Worm (Caenorhabditis elegans) whole organism, L1 larva: ENCODE data around the gene coq-8.

ENCODE experiments used
- C16A3.4 ChIP-seq: fragments of 150-350 bp; optimal IDR thresholded peaks from 2 replicates; lab custom pipeline; 2014; ENCODE audit warnings: missing biosample characterization, missing genetic modification characterization
- alr-1 ChIP-seq: fragments of 200-800 bp; sonication (Bioruptor generic); optimal IDR thresholded peaks from 2 replicates; lab custom pipeline; 2018; ENCODE audit warnings: borderline replicate concordance, mild to moderate bottlenecking, missing genetic modification characterization, missing compliant biosample characterization
- aly-2 ChIP-seq: fragments of 150-350 bp; optimal IDR thresholded peaks from 2 replicates; lab custom pipeline; 2014; ENCODE audit warnings: missing biosample characterization, missing genetic modification characterization
- blmp-1 ChIP-seq: fragments of 150-350 bp; optimal IDR thresholded peaks from 2 replicates; lab custom pipeline; 2014; ENCODE audit warnings: missing biosample characterization, missing genetic modification characterization
- ceh-88 ChIP-seq: fragments of 200-800 bp; sonication (Bioruptor generic); IDR thresholded peaks from 2 replicates; pipeline ENCODE4 v1.3.6; 2022; ENCODE audit warnings: missing genetic modification characterization, missing compliant biosample characterization
- dpl-1 ChIP-seq, 3 experiments: fragments of 150-350 bp in 2 of 3; sonication (generic microtip) in 1 of 3; optimal IDR thresholded peaks; 2 replicates each; lab custom pipeline; 2014 to 2017; ENCODE audit warnings: missing biosample characterization in 3 of 3, missing genetic modification characterization in 3 of 3, missing genetic modification reagents in 3 of 3
- efl-1 ChIP-seq, 4 experiments: fragments of 150-350 bp; optimal IDR thresholded peaks in 3 of 4; peaks in 1 of 4; 1 replicate in 1 of 4; 2 replicates in 3 of 4; lab custom pipeline; 2014; ENCODE audit warnings: missing biosample characterization in 2 of 4, missing genetic modification characterization in 2 of 4, missing genetic modification reagents in 2 of 4
- elt-2 ChIP-seq: sonication (generic microtip); optimal IDR thresholded peaks from 2 replicates; lab custom pipeline; 2016; ENCODE audit warnings: missing genetic modification characterization, mild to moderate bottlenecking, inconsistent platforms, missing compliant biosample characterization, missing genetic modification reagents
- elt-3 ChIP-seq, 6 experiments: fragments of 150-350 bp in 1 of 6; sonication (generic microtip); optimal IDR thresholded peaks; 2 replicates each; lab custom pipeline; 2017 to 2018; ENCODE audit warnings: missing biosample characterization in 6 of 6, missing genetic modification characterization in 6 of 6, inconsistent platforms in 1 of 6
- ets-5 ChIP-seq: fragments of 200-800 bp; sonication (Bioruptor generic); IDR thresholded peaks from 2 replicates; pipeline ENCODE4 v1.3.6; 2022; ENCODE audit warnings: missing genetic modification characterization, missing compliant biosample characterization
- fkh-10 ChIP-seq: sonication (generic microtip); optimal IDR thresholded peaks from 2 replicates; lab custom pipeline; 2017; ENCODE audit warnings: missing biosample characterization, missing genetic modification reagents, missing genetic modification characterization
- fkh-4 ChIP-seq: sonication (generic microtip); optimal IDR thresholded peaks from 2 replicates; lab custom pipeline; 2016; ENCODE audit warnings: missing compliant biosample characterization, missing genetic modification characterization, borderline replicate concordance
- hlh-4 ChIP-seq: sonication (generic microtip); optimal IDR thresholded peaks from 2 replicates; lab custom pipeline; 2016; ENCODE audit warnings: mild to moderate bottlenecking, missing genetic modification characterization, missing compliant biosample characterization
- irx-1 ChIP-seq: sonication (generic microtip); optimal IDR thresholded peaks from 2 replicates; lab custom pipeline; 2016; ENCODE audit warnings: missing genetic modification characterization, missing compliant biosample characterization
- jun-1 ChIP-seq: fragments of 150-350 bp; optimal IDR thresholded peaks from 2 replicates; lab custom pipeline; 2014; ENCODE audit warnings: missing biosample characterization, missing genetic modification reagents, missing genetic modification characterization
- lin-14 ChIP-seq: fragments of 200-800 bp; sonication (Bioruptor generic); optimal IDR thresholded peaks from 2 replicates; lab custom pipeline; 2018; ENCODE audit warnings: mild to moderate bottlenecking, missing genetic modification characterization, moderate library complexity, missing compliant biosample characterization
- lin-35 ChIP-seq, 2 experiments: fragments of 150-350 bp; optimal IDR thresholded peaks; 2 replicates each; lab custom pipeline; 2014; ENCODE audit warnings: missing biosample characterization in 2 of 2, missing genetic modification characterization in 2 of 2, missing genetic modification reagents in 2 of 2
- lsy-2 ChIP-seq, 2 experiments: fragments of 150-350 bp; optimal IDR thresholded peaks; 2 replicates each; lab custom pipeline; 2014; ENCODE audit warnings: missing biosample characterization in 2 of 2, missing genetic modification characterization in 2 of 2
- mep-1 ChIP-seq: fragments of 150-350 bp; optimal IDR thresholded peaks from 2 replicates; lab custom pipeline; 2014; ENCODE audit warnings: missing biosample characterization, missing genetic modification characterization
- nhr-11 ChIP-seq: fragments of 150-350 bp; optimal IDR thresholded peaks from 2 replicates; lab custom pipeline; 2014; ENCODE audit warnings: missing biosample characterization, missing genetic modification characterization
- nhr-20 ChIP-seq: sonication (generic microtip); optimal IDR thresholded peaks from 2 replicates; lab custom pipeline; 2016; ENCODE audit warnings: mild to moderate bottlenecking, missing genetic modification characterization, missing compliant biosample characterization
- nhr-237 ChIP-seq: fragments of 150-350 bp; optimal IDR thresholded peaks from 2 replicates; lab custom pipeline; 2014; ENCODE audit warnings: missing biosample characterization, missing genetic modification characterization
- nhr-28 ChIP-seq: fragments of 150-350 bp; optimal IDR thresholded peaks from 2 replicates; lab custom pipeline; 2014; ENCODE audit warnings: missing biosample characterization, missing genetic modification characterization
- nhr-84 ChIP-seq: sonication (generic microtip); optimal IDR thresholded peaks from 2 replicates; lab custom pipeline; 2017; ENCODE audit warnings: missing biosample characterization, missing genetic modification characterization
- nhr-85 ChIP-seq: sonication (generic microtip); peaks from one replicate; lab custom pipeline; 2016; ENCODE audit warnings: missing genetic modification characterization, inconsistent platforms, missing compliant biosample characterization
- nhr-90 ChIP-seq: sonication (generic microtip); optimal IDR thresholded peaks from 2 replicates; lab custom pipeline; 2016; ENCODE audit warnings: mild to moderate bottlenecking, missing genetic modification characterization, missing compliant biosample characterization; ENCODE audit not compliant: poor library complexity
- pax-3 ChIP-seq: fragments of 200-800 bp; sonication (Bioruptor generic); optimal IDR thresholded peaks from 2 replicates; lab custom pipeline; 2018; ENCODE audit warnings: mild to moderate bottlenecking, missing genetic modification characterization, moderate library complexity, missing compliant biosample characterization
- pqm-1 ChIP-seq: sonication (generic microtip); optimal IDR thresholded peaks from 3 replicates; lab custom pipeline; 2017; ENCODE audit warnings: missing biosample characterization, missing genetic modification characterization
- rnt-1 ChIP-seq: sonication (generic microtip); optimal IDR thresholded peaks from 2 replicates; lab custom pipeline; 2016; ENCODE audit warnings: mild to moderate bottlenecking, missing genetic modification characterization, moderate library complexity, missing compliant biosample characterization
- snpc-4 ChIP-seq: fragments of 150-350 bp; optimal IDR thresholded peaks from 2 replicates; lab custom pipeline; 2014; ENCODE audit warnings: missing biosample characterization, missing genetic modification characterization
- sptf-1 ChIP-seq: fragments of 150-350 bp; optimal IDR thresholded peaks from 2 replicates; lab custom pipeline; 2014; ENCODE audit warnings: missing biosample characterization, missing genetic modification characterization
- swsn-7 ChIP-seq: sonication (generic microtip); optimal IDR thresholded peaks from 2 replicates; lab custom pipeline; 2016; ENCODE audit warnings: missing genetic modification characterization, missing compliant biosample characterization
- tbx-2 ChIP-seq: sonication (generic microtip); optimal IDR thresholded peaks from 2 replicates; lab custom pipeline; 2016; ENCODE audit warnings: missing genetic modification characterization, missing compliant biosample characterization
- tlp-1 ChIP-seq: fragments of 150-350 bp; optimal IDR thresholded peaks from 2 replicates; lab custom pipeline; 2014; ENCODE audit warnings: missing biosample characterization, missing genetic modification characterization
- unc-130 ChIP-seq: fragments of 150-350 bp; optimal IDR thresholded peaks from 2 replicates; lab custom pipeline; 2017; ENCODE audit warnings: missing biosample characterization, missing genetic modification characterization, inconsistent platforms
- unc-62 ChIP-seq: fragments of 150-350 bp; optimal IDR thresholded peaks from 2 replicates; lab custom pipeline; 2014; ENCODE audit warnings: missing biosample characterization, missing genetic modification reagents, missing genetic modification characterization
- unc-86 ChIP-seq: sonication (generic microtip); optimal IDR thresholded peaks from 2 replicates; lab custom pipeline; 2016; ENCODE audit warnings: missing genetic modification characterization, missing compliant biosample characterization
- vab-15 ChIP-seq: sonication (generic microtip); optimal IDR thresholded peaks from 2 replicates; lab custom pipeline; 2017; ENCODE audit warnings: missing genotype, mild to moderate bottlenecking, missing genetic modification characterization, missing compliant biosample characterization
- zip-4 ChIP-seq: fragments of 200-800 bp; sonication (Bioruptor generic); optimal IDR thresholded peaks from 2 replicates; lab custom pipeline; 2018; ENCODE audit warnings: mild to moderate bottlenecking, missing genetic modification characterization, moderate library complexity, missing compliant biosample characterization
- ztf-4 ChIP-seq: fragments of 150-350 bp; optimal IDR thresholded peaks from 2 replicates; lab custom pipeline; 2014; ENCODE audit warnings: missing biosample characterization, missing genetic modification characterization

coq-8 gene

ce11 chrIII:4887291-4887690 is 24.1 kb downstream of the coq-8 start, which contains the start of gene clec-6:
clec-6 (minus strand) TSS chrIII:4887444.
- TF ChIP-seq fkh-10 (GFP tag; lab: Kevin White, UChicago) (no peak), elt-2 (peak; percentile 51), nhr-90 (tag; lab: Kevin White, UChicago) (no peak), dpl-1 (GFP tag; optimal IDR thresholded peaks at IDR 0.05; lab: Kevin White, UChicago) (no peak), ztf-4 (tag; lab: Kevin White, UChicago) (no peak)

DNA sequence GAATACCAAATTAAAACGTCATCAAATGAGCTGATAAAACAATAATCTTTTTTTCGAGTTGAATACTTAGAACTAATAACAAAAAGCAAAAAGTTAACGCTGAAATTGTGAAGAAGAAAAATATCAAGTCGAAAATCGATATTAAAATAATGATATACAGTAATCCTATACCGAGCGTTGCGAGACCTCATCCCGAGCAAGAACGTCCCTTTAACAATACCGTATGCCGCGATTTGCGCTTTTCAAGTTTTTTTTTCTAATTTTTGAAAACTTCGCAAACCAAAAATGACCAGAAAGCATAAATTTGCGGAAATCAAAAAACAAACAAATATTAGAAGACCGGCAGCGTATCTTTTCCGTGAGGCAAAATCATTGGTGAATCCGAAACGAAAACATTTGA is 27.8 kb downstream of the coq-8 start, which contains the start of gene F26F4.5:
Gene F26F4.5, minus strand, starts transcription at position 256 of the 400 bp plus-strand sequence.
- TF ChIP-seq swsn-7 (tag; lab: Kevin White, UChicago): no peak
- TF ChIP-seq lin-14 (GFP tag; lab: Kevin White, UChicago): no peak
- no peak for TF ChIP-seq fkh-4 (tag; lab: Kevin White, UChicago)
- no peak for TF ChIP-seq ceh-88
- TF ChIP-seq elt-3 (tag; optimal IDR thresholded peaks at IDR 0.05; lab: Kevin White, UChicago): no peak
- no peak for TF ChIP-seq unc-62 (GFP tag; lab: Kevin White, UChicago)
- no peak for TF ChIP-seq hlh-4 (tag; lab: Kevin White, UChicago)
- no peak for TF ChIP-seq aly-2 (tag; lab: Kevin White, UChicago)
- no peak for TF ChIP-seq vab-15
- no peak for TF ChIP-seq sptf-1 (tag; lab: Kevin White, UChicago)
- TF ChIP-seq mep-1 (tag; lab: Kevin White, UChicago): no peak
- no peak for TF ChIP-seq nhr-85

DNA sequence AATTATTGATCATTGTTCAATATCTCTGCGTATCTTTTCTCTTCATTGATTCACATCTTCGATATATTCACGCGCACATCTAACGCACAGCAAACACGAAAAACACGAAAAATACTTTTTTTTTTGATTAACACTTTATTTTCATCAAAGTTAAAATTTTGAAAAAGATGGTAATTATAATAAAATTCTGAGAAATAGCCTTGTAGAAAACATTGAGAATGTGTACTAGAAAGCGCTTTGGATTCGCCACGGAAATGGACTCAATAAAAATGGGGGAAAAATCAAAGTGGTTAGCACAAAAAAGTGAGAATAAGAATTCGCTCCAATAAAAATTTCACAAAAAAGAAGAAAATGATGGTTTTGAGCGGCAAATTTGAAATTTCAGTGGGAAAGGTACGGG is 30.3 kb downstream of the coq-8 start, which contains the start of gene F26F4.6:
Gene F26F4.6, minus strand, starts transcription at position 101 of the 400 bp plus-strand sequence.
- TF ChIP-seq aly-2 (tag; lab: Kevin White, UChicago): peak; percentile 18
- TF ChIP-seq lin-35 (GFP tag; optimal IDR thresholded peaks at IDR 0.05; lab: Kevin White, UChicago): peak in 1 of 2 experiments; percentile 15
- no peak for TF ChIP-seq snpc-4 (tag; lab: Kevin White, UChicago)
- TF ChIP-seq, all 84 proteins: peak for 2

ce11 chrIII:4895313-4895712 is 32.1 kb downstream of the coq-8 start:
- TF ChIP-seq efl-1 (optimal IDR thresholded peaks at IDR 0.05; lab: Kevin White, UChicago) (no peak), efl-1 (GFP tag; optimal IDR thresholded peaks at IDR 0.05 in 1 of 2; lab: Kevin White, UChicago) (peak in 1 of 2 experiments; percentile 83), aly-2 (tag; lab: Kevin White, UChicago) (peak; percentile 33), nhr-28 (tag; lab: Kevin White, UChicago) (no peak)

DNA sequence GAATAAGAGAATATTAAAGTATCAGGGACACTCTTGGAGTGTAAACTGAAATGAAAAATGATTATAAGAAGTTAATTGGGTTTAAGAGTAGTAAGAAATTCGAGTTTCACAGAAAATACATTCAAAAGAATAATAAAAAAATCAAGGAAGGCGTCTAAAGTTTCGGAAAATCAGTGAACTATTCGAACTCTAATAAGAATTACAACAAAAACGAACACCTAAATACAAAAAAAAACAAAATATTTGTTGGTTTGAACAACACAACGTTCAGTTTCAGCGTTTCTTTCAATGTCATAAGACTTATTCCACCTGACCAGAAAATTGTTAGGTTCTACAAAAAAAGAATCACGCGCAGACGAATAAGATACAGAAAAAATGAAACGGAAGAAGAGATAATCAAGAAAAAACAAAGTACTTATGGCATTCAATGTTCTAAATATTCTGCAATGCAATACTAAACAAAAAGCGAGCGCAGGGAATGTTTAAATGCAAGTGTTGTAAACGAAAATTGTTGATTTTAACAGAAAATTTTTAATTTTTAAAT is 35.9 kb downstream of the coq-8 start, which contains the start of gene nhl-2:
Gene nhl-2, minus strand, starts transcription at position 51 of the 544 bp plus-strand sequence.
- peak; percentile 41 for TF ChIP-seq nhr-85
- no peak for TF ChIP-seq tbx-2 (tag; lab: Kevin White, UChicago)
- TF ChIP-seq efl-1 (optimal IDR thresholded peaks at IDR 0.05; lab: Kevin White, UChicago): no peak
- peak in 1 of 2 experiments; percentile 84 for TF ChIP-seq efl-1 (GFP tag; optimal IDR thresholded peaks at IDR 0.05 in 1 of 2; lab: Kevin White, UChicago)
- TF ChIP-seq lin-35 (GFP tag; optimal IDR thresholded peaks at IDR 0.05; lab: Kevin White, UChicago): peak in 1 of 2 experiments; percentile 5
- TF ChIP-seq jun-1: no peak
- TF ChIP-seq lsy-2 (tag; optimal IDR thresholded peaks at IDR 0.05; lab: Kevin White, UChicago): no peak

DNA sequence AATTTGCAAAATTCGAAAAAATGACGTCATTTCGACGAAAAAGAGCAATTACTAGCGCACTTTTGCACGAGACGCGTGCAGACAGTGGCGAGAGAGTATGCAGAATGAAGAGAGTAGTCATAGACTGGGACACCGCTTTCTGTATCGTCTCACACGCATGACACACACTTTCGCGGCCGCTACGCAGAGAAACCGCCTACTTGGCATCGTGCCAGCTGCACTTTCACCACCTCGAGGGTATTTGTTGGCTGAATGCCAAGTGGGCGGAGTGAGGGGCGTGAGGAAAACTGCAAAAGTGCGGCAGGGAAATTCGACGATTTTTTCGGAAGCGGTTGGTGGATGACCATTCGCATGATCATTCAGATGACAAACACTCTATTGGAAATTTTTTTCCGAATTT is 36.5 kb downstream of the coq-8 start:
- TF ChIP-seq zip-4 (GFP tag; lab: Kevin White, UChicago) (peak; percentile 96), blmp-1 (peak; percentile 100), nhr-85 (peak; percentile 100), ets-5 (GFP tag; lab: Robert Waterston, UW) (no peak), fkh-10 (GFP tag; lab: Kevin White, UChicago) (peak; percentile 99), nhr-84 (tag; lab: Kevin White, UChicago) (no peak), dpl-1 (GFP tag; optimal IDR thresholded peaks at IDR 0.05; lab: Kevin White, UChicago) (peak; percentile 89 to 91 (median 89)), nhr-11 (tag; lab: Kevin White, UChicago) (peak; percentile 94), tlp-1 (tag; lab: Kevin White, UChicago) (no peak), rnt-1 (tag; lab: Kevin White, UChicago) (peak; percentile 98), aly-2 (tag; lab: Kevin White, UChicago) (peak; percentile 90), C16A3.4 (tag; lab: Kevin White, UChicago) (peak; percentile 99), unc-130 (peak; percentile 97), pax-3 (tag; lab: Kevin White, UChicago) (peak; percentile 100), unc-86 (tag; lab: Kevin White, UChicago) (peak; percentile 100), nhr-28 (tag; lab: Kevin White, UChicago) (no peak), alr-1 (tag; lab: Kevin White, UChicago) (no peak), snpc-4 (tag; lab: Kevin White, UChicago) (peak; percentile 84), irx-1 (tag; lab: Kevin White, UChicago) (peak; percentile 98), pqm-1 (tag; lab: Kevin White, UChicago) (peak; percentile 95), jun-1 (peak; percentile 99), nhr-20 (tag; lab: Kevin White, UChicago) (peak; percentile 100), nhr-237 (peak; percentile 95)
